Worm (Caenorhabditis elegans): ENCODE measurements around the gene F49C12.7.

ce11 chrIV:9308975-9309374 lies 3.8 kb downstream of the F49C12.7 start, which contains the start of gene F49C12.6:
- TF ChIP-seq blmp-1 (tag; optimal IDR thresholded peaks at IDR 0.05): no peak
- no peak for TF ChIP-seq unc-62 (GFP tag; optimal IDR thresholded peaks at IDR 0.05)
- TF ChIP-seq ztf-11 (tag; optimal IDR thresholded peaks at IDR 0.05): no peak
- TF ChIP-seq lsy-2 (tag; optimal IDR thresholded peaks at IDR 0.05): no peak
- TF ChIP-seq lin-13 (tag; optimal IDR thresholded peaks at IDR 0.05): no peak
- no peak for TF ChIP-seq elt-3 (tag; optimal IDR thresholded peaks at IDR 0.05)
- TF ChIP-seq M03D4.4 (tag; optimal IDR thresholded peaks at IDR 0.05): no peak
- TF ChIP-seq unc-39 (tag; optimal IDR thresholded peaks at IDR 0.05): no peak
- no peak for TF ChIP-seq mab-5 (tag; optimal IDR thresholded peaks at IDR 0.05)
- no peak for TF ChIP-seq cnd-1 (tag; optimal IDR thresholded peaks at IDR 0.05)
- TF ChIP-seq drap-1 (GFP tag; optimal IDR thresholded peaks at IDR 0.05): no peak
- TF ChIP-seq snpc-4 (tag; optimal IDR thresholded peaks at IDR 0.05): no peak
- TF ChIP-seq ceh-83 (GFP tag; optimal IDR thresholded peaks at IDR 0.05): no peak
- no peak for TF ChIP-seq nhr-237 (tag; optimal IDR thresholded peaks at IDR 0.05)

Measured in whole organism, mixed stage, embryonic.